Fruit fly (Drosophila melanogaster) whole organism, embryonic: ENCODE data around the gene Nadsyn.

ENCODE experiments used
- Ada2b ChIP-seq: fragments of 200-800 bp; sonication (Bioruptor generic); IDR thresholded peaks from 2 replicates; pipeline ENCODE4 v1.3.6; 2022; ENCODE audit warnings: missing biosample characterization, missing genetic modification characterization
- Awh ChIP-seq: fragments of 200-800 bp; sonication (Bioruptor generic); IDR thresholded peaks from 2 replicates; pipeline ENCODE4, ENCODE4 v1.3.6; 2022; ENCODE audit warnings: missing biosample characterization, missing genetic modification characterization
- BtbVII ChIP-seq: fragments of 200-800 bp; sonication (Bioruptor generic); optimal IDR thresholded peaks from 3 replicates; lab custom pipeline; 2017; ENCODE audit warnings: missing biosample characterization, mild to moderate bottlenecking, missing genetic modification characterization
- CG10267 ChIP-seq: fragments of 200-800 bp; sonication (Bioruptor generic); optimal IDR thresholded peaks from 2 replicates; lab custom pipeline; 2018; ENCODE audit warnings: missing biosample characterization, mild to moderate bottlenecking, missing genetic modification characterization, moderate library complexity
- CG1233 ChIP-seq: fragments of 200-800 bp; sonication (Bioruptor generic); optimal IDR thresholded peaks from 4 replicates; lab custom pipeline; 2018; ENCODE audit warnings: missing biosample characterization, mild to moderate bottlenecking, missing genetic modification characterization
- CG13287 ChIP-seq: fragments of 200-800 bp; sonication (Bioruptor generic); IDR thresholded peaks from 2 replicates; pipeline ENCODE4 v1.3.6; 2022; ENCODE audit warnings: missing biosample characterization, missing genetic modification characterization; ENCODE audit not compliant: partially characterized antibody
- CG13296 ChIP-seq: fragments of 200-800 bp; sonication (Bioruptor generic); optimal IDR thresholded peaks from 3 replicates; lab custom pipeline; 2018; ENCODE audit warnings: missing biosample characterization, mild to moderate bottlenecking, missing genetic modification characterization
- CG13894 ChIP-seq: fragments of 200-800 bp; sonication (Bioruptor generic); optimal IDR thresholded peaks from 3 replicates; lab custom pipeline; 2018; ENCODE audit warnings: missing biosample characterization, mild to moderate bottlenecking, missing genetic modification characterization, moderate library complexity
- CG14014 ChIP-seq: fragments of 200-800 bp; sonication (Bioruptor generic); IDR thresholded peaks from 2 replicates; pipeline ENCODE4 v1.3.6; 2022; ENCODE audit warnings: missing biosample characterization, missing genetic modification characterization
- CG14860 ChIP-seq: fragments of 200-800 bp; sonication (Bioruptor generic); IDR thresholded peaks from 3 replicates; pipeline ENCODE4 v1.3.6; 2022; ENCODE audit warnings: missing biosample characterization, missing genetic modification characterization; ENCODE audit not compliant: partially characterized antibody
- CG14965 ChIP-seq: fragments of 200-800 bp; sonication (Bioruptor generic); optimal IDR thresholded peaks from 2 replicates; lab custom pipeline; 2016; ENCODE audit warnings: missing biosample characterization, missing genetic modification characterization, borderline replicate concordance
- CG15479 ChIP-seq: fragments of 200-800 bp; sonication (Bioruptor generic); optimal IDR thresholded peaks from 3 replicates; lab custom pipeline; 2019; ENCODE audit warnings: missing biosample characterization, mild to moderate bottlenecking, missing genetic modification characterization, moderate library complexity
- CG15696 ChIP-seq: fragments of 200-800 bp; sonication (Bioruptor generic); optimal IDR thresholded peaks from 2 replicates; lab custom pipeline; 2019; ENCODE audit warnings: missing biosample characterization, mild to moderate bottlenecking, missing genetic modification characterization, moderate library complexity
- CG1603 ChIP-seq: fragments of 200-800 bp; sonication (Bioruptor generic); optimal IDR thresholded peaks from 2 replicates; lab custom pipeline; 2019; ENCODE audit warnings: missing biosample characterization, mild to moderate bottlenecking, missing genetic modification characterization, moderate library complexity
- CG17328 ChIP-seq: fragments of 200-800 bp; sonication (Bioruptor generic); IDR thresholded peaks from 2 replicates; pipeline ENCODE4 v1.3.6; 2022; ENCODE audit warnings: missing biosample characterization, missing genetic modification characterization
- CG17385 ChIP-seq: fragments of 200-800 bp; sonication (Bioruptor generic); optimal IDR thresholded peaks from 3 replicates; lab custom pipeline; 2018; ENCODE audit warnings: missing biosample characterization, mild to moderate bottlenecking, missing genetic modification characterization
- CG17568 ChIP-seq: fragments of 200-800 bp; sonication (Bioruptor generic); optimal IDR thresholded peaks from 2 replicates; lab custom pipeline; 2018; ENCODE audit warnings: missing biosample characterization, mild to moderate bottlenecking, missing genetic modification characterization, moderate library complexity
- CG31441 ChIP-seq: fragments of 200-800 bp; sonication (Bioruptor generic); IDR thresholded peaks from 2 replicates; pipeline ENCODE4 v1.3.6; 2022; ENCODE audit warnings: missing biosample characterization, missing genetic modification characterization
- CG34376 ChIP-seq: fragments of 200-800 bp; sonication (Bioruptor generic); optimal IDR thresholded peaks from 2 replicates; lab custom pipeline; 2018; ENCODE audit warnings: missing biosample characterization, mild to moderate bottlenecking, missing genetic modification characterization
- CG4820 ChIP-seq: fragments of 200-800 bp; sonication (Bioruptor generic); optimal IDR thresholded peaks from 3 replicates; lab custom pipeline; 2016; ENCODE audit warnings: missing biosample characterization, missing genetic modification characterization
- CG4854 ChIP-seq: fragments of 200-800 bp; sonication (Bioruptor generic); optimal IDR thresholded peaks from 2 replicates; lab custom pipeline; 2016; ENCODE audit warnings: missing biosample characterization, missing genetic modification characterization, inconsistent platforms
- CG6654 ChIP-seq: fragments of 200-800 bp; sonication (Bioruptor generic); optimal IDR thresholded peaks from 2 replicates; lab custom pipeline; 2017; ENCODE audit warnings: missing biosample characterization, mild to moderate bottlenecking, missing genetic modification characterization
- CG6791 ChIP-seq: fragments of 200-800 bp; sonication (Bioruptor generic); IDR thresholded peaks from 3 replicates; pipeline ENCODE4 v1.3.6; 2022; ENCODE audit warnings: missing biosample characterization, missing genetic modification characterization; ENCODE audit not compliant: partially characterized antibody
- CG7839 ChIP-seq: fragments of 200-800 bp; sonication (Bioruptor generic); optimal IDR thresholded peaks from 3 replicates; lab custom pipeline; 2018; ENCODE audit warnings: missing biosample characterization, mild to moderate bottlenecking, missing genetic modification characterization, moderate library complexity
- Camta ChIP-seq: fragments of 200-800 bp; sonication (Bioruptor generic); optimal IDR thresholded peaks from 2 replicates; lab custom pipeline; 2016; ENCODE audit warnings: missing biosample characterization, missing genetic modification characterization
- CoRest ChIP-seq: fragments of 200-800 bp; sonication (Bioruptor generic); optimal IDR thresholded peaks from 3 replicates; lab custom pipeline; 2018; ENCODE audit warnings: missing biosample characterization, mild to moderate bottlenecking, missing genetic modification characterization, moderate library complexity
- CrebB ChIP-seq: fragments of 200-800 bp; sonication (Bioruptor generic); optimal IDR thresholded peaks from 3 replicates; lab custom pipeline; 2018; ENCODE audit warnings: missing biosample characterization, mild to moderate bottlenecking, missing genetic modification characterization
- Dip2 ChIP-seq: fragments of 200-800 bp; sonication (Bioruptor generic); IDR thresholded peaks from 2 replicates; pipeline ENCODE4 v1.3.6; 2022; ENCODE audit warnings: missing biosample characterization, missing genetic modification characterization
- Dip3 ChIP-seq: fragments of 200-800 bp; sonication (Bioruptor generic); optimal IDR thresholded peaks from 3 replicates; lab custom pipeline; 2016; ENCODE audit warnings: missing biosample characterization, missing genetic modification characterization
- Doc2 ChIP-seq: fragments of 200-800 bp; sonication (Bioruptor generic); IDR thresholded peaks from 2 replicates; pipeline ENCODE4 v1.3.6; 2022; ENCODE audit warnings: missing biosample characterization, missing genetic modification characterization
- H15 ChIP-seq: fragments of 200-800 bp; sonication (Bioruptor generic); IDR thresholded peaks from 3 replicates; pipeline ENCODE4 v1.3.6; 2022; ENCODE audit warnings: missing biosample characterization, missing genetic modification characterization
- MBD-R2 ChIP-seq: fragments of 200-800 bp; sonication (Bioruptor generic); IDR thresholded peaks from 2 replicates; pipeline ENCODE4 v1.3.6; 2022; ENCODE audit warnings: missing biosample characterization, missing genetic modification characterization
- Nf-YB ChIP-seq: fragments of 200-800 bp; sonication (Bioruptor generic); optimal IDR thresholded peaks from 3 replicates; lab custom pipeline; 2019; ENCODE audit warnings: missing biosample characterization, mild to moderate bottlenecking, missing genetic modification characterization, moderate library complexity
- Sox100B ChIP-seq: fragments of 200-800 bp; sonication (Bioruptor generic); optimal IDR thresholded peaks from 3 replicates; lab custom pipeline; 2018; ENCODE audit warnings: missing biosample characterization, mild to moderate bottlenecking, missing genetic modification characterization
- ap ChIP-seq: fragments of 200-800 bp; sonication (Bioruptor generic); IDR thresholded peaks from 2 replicates; pipeline ENCODE4 v1.3.6; 2022; ENCODE audit warnings: missing biosample characterization, missing genetic modification characterization
- ci ChIP-seq: fragments of 200-800 bp; sonication (Bioruptor generic); IDR thresholded peaks from 3 replicates; pipeline ENCODE4 v1.3.6; 2022; ENCODE audit warnings: missing biosample characterization, missing genetic modification characterization
- dm ChIP-seq: fragments of 200-800 bp; sonication (Bioruptor generic); optimal IDR thresholded peaks from 3 replicates; lab custom pipeline; 2016; ENCODE audit warnings: missing biosample characterization, missing genetic modification characterization
- fru ChIP-seq: fragments of >200 bp; optimal IDR thresholded peaks from 2 replicates; lab custom pipeline; 2017
- kah ChIP-seq: fragments of 200-800 bp; sonication (Bioruptor generic); optimal IDR thresholded peaks from 2 replicates; lab custom pipeline; 2018; ENCODE audit warnings: missing biosample characterization, mild to moderate bottlenecking, missing genetic modification characterization
- klu ChIP-seq: fragments of 200-800 bp; sonication (Bioruptor generic); IDR thresholded peaks from 2 replicates; pipeline ENCODE4 v1.3.6; 2022; ENCODE audit warnings: missing biosample characterization, missing genetic modification characterization
- lilli ChIP-seq: fragments of 200-800 bp; sonication (Bioruptor generic); optimal IDR thresholded peaks from 3 replicates; lab custom pipeline; 2016; ENCODE audit warnings: missing biosample characterization, missing genetic modification characterization
- lola ChIP-seq, 3 experiments: fragments of >200 bp in 2 of 3; fragments of 200-800 bp in 1 of 3; sonication (Bioruptor generic) in 1 of 3; optimal IDR thresholded peaks; 2 replicates each; lab custom pipeline; 2017 to 2019; ENCODE audit warnings: missing biosample characterization in 3 of 3, missing genetic modification characterization in 3 of 3, mild to moderate bottlenecking in 1 of 3, moderate library complexity in 1 of 3
- pan ChIP-seq, 4 experiments: fragments of >200 bp in 3 of 4; fragments of 200-800 bp in 1 of 4; sonication (Bioruptor generic) in 1 of 4; optimal IDR thresholded peaks in 3 of 4; IDR thresholded peaks in 1 of 4; 2 replicates each; pipeline versions ENCODE4 v1.3.6 to Lab custom; 2017 to 2022; ENCODE audit warnings: missing biosample characterization in 2 of 4, missing genetic modification characterization in 2 of 4, mixed read lengths in 1 of 4
- pfk ChIP-seq: fragments of 200-800 bp; sonication (Bioruptor generic); optimal IDR thresholded peaks from 2 replicates; lab custom pipeline; 2018; ENCODE audit warnings: missing biosample characterization, mild to moderate bottlenecking, missing genetic modification characterization, moderate library complexity
- pho ChIP-seq: fragments of 200-800 bp; sonication (Bioruptor generic); optimal IDR thresholded peaks from 2 replicates; lab custom pipeline; 2016; ENCODE audit warnings: missing biosample characterization, missing genetic modification characterization
- tgo ChIP-seq: fragments of 200-800 bp; sonication (Bioruptor generic); IDR thresholded peaks from 3 replicates; pipeline ENCODE4 v1.3.6; 2022; ENCODE audit warnings: missing biosample characterization, missing genetic modification characterization
- trh ChIP-seq: fragments of 200-800 bp; sonication (Bioruptor generic); optimal IDR thresholded peaks from 2 replicates; lab custom pipeline; 2016; ENCODE audit warnings: missing biosample characterization, missing genetic modification characterization

Nadsyn gene

DNA sequence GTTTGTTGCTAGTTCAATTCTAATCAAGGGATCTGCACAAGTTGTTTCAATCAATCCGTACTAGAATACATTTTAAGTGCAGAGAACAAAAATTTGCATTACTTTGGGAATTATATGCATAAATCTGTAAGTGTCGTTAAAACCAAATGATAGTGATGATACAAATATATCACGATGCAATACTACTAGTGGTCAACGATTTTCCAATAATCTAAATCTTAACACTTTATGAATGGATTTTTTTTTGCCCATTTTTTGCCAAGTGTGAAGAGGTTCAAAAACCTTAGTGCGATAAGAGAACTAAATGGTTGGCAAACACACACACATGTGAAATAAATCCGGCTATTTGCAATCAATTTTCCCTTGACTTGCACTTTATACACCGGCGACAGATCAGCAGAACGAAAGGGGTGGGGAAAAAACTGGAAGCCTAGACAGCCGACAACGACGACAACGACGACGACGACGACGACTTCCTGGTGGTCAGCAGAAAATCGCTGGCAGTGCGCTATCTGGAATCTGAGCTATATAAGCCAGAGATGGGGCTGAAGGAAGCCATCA lies 41.0 kb upstream of the Nadsyn start, which contains the start of gene Yp3:
Yp3 (plus strand) TSS at position 558 of the 561 bp plus-strand sequence.
- TF ChIP-seq Ada2b (GFP tag; lab: Robert Waterston, UW) (no peak), pho (GFP tag; lab: Kevin White, UChicago) (no peak), CG15479 (no peak), Awh (GFP tag; lab: Robert Waterston, UW) (no peak), CG6791 (GFP tag; lab: Robert Waterston, UW) (no peak), CG14965 (GFP tag; lab: Kevin White, UChicago) (no peak), pfk (GFP tag; lab: Kevin White, UChicago) (no peak), CG17568 (GFP tag; lab: Kevin White, UChicago) (no peak), Dip3 (GFP tag; lab: Kevin White, UChicago) (no peak), CG6654 (GFP tag; lab: Kevin White, UChicago) (no peak), CG4854 (GFP tag; lab: Kevin White, UChicago) (no peak), Doc2 (no peak), CG15696 (tag; lab: Kevin White, UChicago) (no peak), Camta (GFP tag; lab: Kevin White, UChicago) (no peak), CG14014 (GFP tag; lab: Robert Waterston, UW) (no peak)

DNA sequence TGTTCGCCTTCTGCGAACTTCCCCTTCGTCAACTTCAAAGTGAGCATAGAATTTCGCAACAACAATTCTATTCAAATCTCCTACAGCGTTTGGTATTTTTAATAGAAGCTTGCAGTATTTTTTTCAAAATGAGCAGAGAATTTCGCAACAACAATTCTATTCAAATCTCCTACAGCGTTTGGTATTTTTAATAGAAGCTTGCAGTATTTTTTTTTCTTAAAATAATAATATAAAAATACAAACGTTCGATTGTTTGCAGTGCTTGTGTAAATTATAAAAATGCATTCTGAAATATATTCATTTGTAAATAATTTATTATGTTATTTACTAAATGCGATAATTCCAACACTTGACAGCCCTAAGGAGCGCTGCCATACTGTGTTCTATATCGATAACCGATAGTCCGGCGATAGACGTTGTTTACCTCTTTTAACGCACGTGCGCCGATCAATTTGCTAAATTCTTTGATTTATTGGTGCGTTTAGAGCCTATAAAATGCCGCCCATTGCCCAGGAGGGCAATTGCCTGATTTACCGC lies 38.8 kb upstream of the Nadsyn start, which contains the start of the genes CG32625 and Rtc1:
CG32625 (minus strand) TSS at position 51 of the 537 bp plus-strand sequence.
Rtc1 (plus strand) TSS at position 404 of the 537 bp plus-strand sequence.
- peak; percentile 11 for TF ChIP-seq BtbVII
- TF ChIP-seq klu (GFP tag; lab: Robert Waterston, UW): no peak
- peak; percentile 73 for TF ChIP-seq CG13287 (GFP tag; lab: Robert Waterston, UW)
- peak; percentile 54; the same call in 1 of the 2 replicates for TF ChIP-seq CG17328 (GFP tag; lab: Robert Waterston, UW)
- TF ChIP-seq H15: peak; percentile 44; the same call in 1 of the 3 replicates
- peak; percentile 76 for TF ChIP-seq dm
- no peak for TF ChIP-seq fru (lab: Kevin White, UChicago)
- no peak for TF ChIP-seq CG1233 (GFP tag; lab: Kevin White, UChicago)
- peak; percentile 42; the same call in 2 of the 3 replicates for TF ChIP-seq CG14860 (GFP tag; lab: Robert Waterston, UW)
- TF ChIP-seq CG10267 (tag; lab: Kevin White, UChicago): peak; percentile 66
- peak; percentile 73; the same call in 2 of the 3 replicates for TF ChIP-seq ci (GFP tag; lab: Robert Waterston, UW)
- peak; percentile 60 for TF ChIP-seq CoRest (tag; lab: Kevin White, UChicago)
- peak; percentile 37; the same call in 1 of the 3 replicates for TF ChIP-seq tgo (GFP tag; lab: Robert Waterston, UW)
- peak; percentile 40 for TF ChIP-seq Sox100B (GFP tag; lab: Kevin White, UChicago)
- peak; percentile 29 for TF ChIP-seq CG17385 (GFP tag; lab: Kevin White, UChicago)
- TF ChIP-seq CG31441 (GFP tag; lab: Robert Waterston, UW): peak; percentile 39; the same call in 1 of the 2 replicates
- TF ChIP-seq Nf-YB: peak; percentile 7
- TF ChIP-seq ap: peak; percentile 32; the same call in 1 of the 2 replicates
- TF ChIP-seq lola (GFP tag; optimal IDR thresholded peaks at IDR 0.05; lab: Kevin White, UChicago): peak in 1 of 3 experiments; percentile 17
- TF ChIP-seq Dip2 (GFP tag; lab: Robert Waterston, UW): no peak
- TF ChIP-seq CG13894 (tag; lab: Kevin White, UChicago): peak; percentile 54
- TF ChIP-seq trh (GFP tag; lab: Kevin White, UChicago): no peak
- TF ChIP-seq CrebB (tag; lab: Kevin White, UChicago): peak; percentile 16
- TF ChIP-seq pan (optimal IDR thresholded peaks at IDR 0.05; lab: Kevin White, UChicago): no peak
- no peak for TF ChIP-seq pan (GFP tag; optimal IDR thresholded peaks at IDR 0.05 in 1 of 2, IDR thresholded peaks at IDR 0.05 in 1 of 2)
- no peak for TF ChIP-seq CG34376
- peak; percentile 41 for TF ChIP-seq CG7839
- TF ChIP-seq lilli (GFP tag; lab: Kevin White, UChicago): peak; percentile 44
- TF ChIP-seq CG1603: peak; percentile 38
- no peak for TF ChIP-seq kah
- TF ChIP-seq Dip3 (GFP tag; lab: Kevin White, UChicago): peak; percentile 21
- peak; percentile 37 for TF ChIP-seq CG13296 (GFP tag; lab: Kevin White, UChicago)
- TF ChIP-seq MBD-R2 (GFP tag; lab: Robert Waterston, UW): peak; percentile 60
- no peak for TF ChIP-seq CG4820
